Worm (Caenorhabditis elegans): Measurements from ENCODE around the gene Y43F8B.28.
A peak's percentile ranks its signal among the peaks of the same experiment; 100 is the strongest.

Y43F8B.28 gene

ce11 chrV:19522551-19523137 lies 37.5 kb downstream of the Y43F8B.28 start (continued):
- no peak for TF ChIP-seq nhr-237 (tag; optimal IDR thresholded peaks at IDR 0.05)
- TF ChIP-seq hlh-11 (tag; optimal IDR thresholded peaks at IDR 0.05) = peak; percentile 96
- peak; percentile 51; the same call in 1 of the 2 replicates for TF ChIP-seq madf-9 (GFP tag; conservative IDR thresholded peaks at IDR 0.05)
- 0 out of 4 replicates have a peak, but pooled peaks have one; percentile 20 to 34 for TF ChIP-seq madf-5 (GFP tag; IDR thresholded peaks at IDR 0.05)
- peak; percentile 84 for TF ChIP-seq ama-1 (optimal IDR thresholded peaks at IDR 0.05)
- TF ChIP-seq ctbp-1 (GFP tag; IDR thresholded peaks at IDR 0.05) = peak; percentile 93
- peak; percentile 60 for TF ChIP-seq F37D6.2 (tag; optimal IDR thresholded peaks at IDR 0.05)
- TF ChIP-seq nhr-42 (GFP tag; IDR thresholded peaks at IDR 0.05) = peak; percentile 69
- no peak for TF ChIP-seq ces-1 (GFP tag; optimal IDR thresholded peaks at IDR 0.05)
- peak; percentile 79; the same call in 1 of the 2 replicates for TF ChIP-seq egl-43 (GFP tag; IDR thresholded peaks at IDR 0.05)
- peak; percentile 40 for TF ChIP-seq fkh-10 (GFP tag; optimal IDR thresholded peaks at IDR 0.05)

ce11 chrV:19524569-19524968 lies 39.5 kb downstream of the Y43F8B.28 start:
- TF ChIP-seq nhr-42 (GFP tag; IDR thresholded peaks at IDR 0.05) = 0 out of 2 replicates have a peak, but pooled peaks have one; percentile 58
- TF ChIP-seq hmg-1.1 (GFP tag; IDR thresholded peaks at IDR 0.05) = 0 out of 2 replicates have a peak, but pooled peaks have one; percentile 37
- peak; percentile 64 for TF ChIP-seq dmd-6 (GFP tag; IDR thresholded peaks at IDR 0.05)
- TF ChIP-seq ZK546.5 (tag; optimal IDR thresholded peaks at IDR 0.05) = no peak
- TF ChIP-seq snpc-1.2 (GFP tag; IDR thresholded peaks at IDR 0.05) = no peak
- no peak for TF ChIP-seq ztf-11 (tag; optimal IDR thresholded peaks at IDR 0.05)
- TF ChIP-seq daf-16 (GFP tag; optimal IDR thresholded peaks at IDR 0.05) = no peak
- TF ChIP-seq daf-16 (tag; optimal IDR thresholded peaks at IDR 0.05) = peak; percentile 55
- 0 out of 2 replicates have a peak, but pooled peaks have one; percentile 27 for TF ChIP-seq ctbp-1 (GFP tag; IDR thresholded peaks at IDR 0.05)
- no peak for TF ChIP-seq ZK337.2 (GFP tag; IDR thresholded peaks at IDR 0.05)
- TF ChIP-seq mxl-3 (GFP tag; optimal IDR thresholded peaks at IDR 0.05) = peak; percentile 82
- peak; percentile 40 for TF ChIP-seq dve-1 (tag; optimal IDR thresholded peaks at IDR 0.05; ENCODE audit: insufficient read depth)
- TF ChIP-seq mes-2 (tag; optimal IDR thresholded peaks at IDR 0.05; ENCODE audit: poor library complexity, severe bottlenecking) = peak; percentile 6
- peak in 1 of 2 experiments; percentile 38 for TF ChIP-seq unc-62 (GFP tag; optimal IDR thresholded peaks at IDR 0.05 in 1 of 2)
- TF ChIP-seq unc-62 (tag; optimal IDR thresholded peaks at IDR 0.05) = no peak
- 0 out of 2 replicates have a peak, but pooled peaks have one; percentile 35 for TF ChIP-seq php-3 (GFP tag; IDR thresholded peaks at IDR 0.05)
- peak; percentile 58 for TF ChIP-seq nhr-48 (tag; optimal IDR thresholded peaks at IDR 0.05)
- peak; percentile 71 for TF ChIP-seq nhr-28 (tag; optimal IDR thresholded peaks at IDR 0.05)
- TF ChIP-seq nhr-77 (tag; optimal IDR thresholded peaks at IDR 0.05) = peak; percentile 19
- TF ChIP-seq mdl-1 (tag; optimal IDR thresholded peaks at IDR 0.05) = peak; percentile 30 to 93
- TF ChIP-seq hlh-30 (tag; optimal IDR thresholded peaks at IDR 0.05; ENCODE audit: insufficient read depth) = peak; percentile 90
- TF ChIP-seq mep-1 (tag; optimal IDR thresholded peaks at IDR 0.05) = peak; percentile 31
- TF ChIP-seq Y48G9A.11 (GFP tag; IDR thresholded peaks at IDR 0.05) = no peak
- peak in 1 of 2 experiments; percentile 23 for TF ChIP-seq lsy-2 (tag; optimal IDR thresholded peaks at IDR 0.05)
- TF ChIP-seq mxl-2 (GFP tag; conservative IDR thresholded peaks at IDR 0.05) = 0 out of 2 replicates have a peak, but pooled peaks have one; percentile 28
- peak; percentile 80 for TF ChIP-seq hlh-11 (tag; optimal IDR thresholded peaks at IDR 0.05)
- TF ChIP-seq zip-2 (tag; optimal IDR thresholded peaks at IDR 0.05) = no peak

ce11 chrV:19526197-19526596 lies 41.1 kb downstream of the Y43F8B.28 start:
- TF ChIP-seq hlh-30 (tag; optimal IDR thresholded peaks at IDR 0.05; ENCODE audit: insufficient read depth) (peak; percentile 6), dmd-6 (GFP tag; IDR thresholded peaks at IDR 0.05) (peak; percentile 33), fos-1 (tag; optimal IDR thresholded peaks at IDR 0.05) (no peak), fkh-10 (GFP tag; optimal IDR thresholded peaks at IDR 0.05) (no peak), ceh-20 (GFP tag; IDR thresholded peaks at IDR 0.05) (0 out of 2 replicates have a peak, but pooled peaks have one; percentile 16)

All from whole organism, L4 larva.